Fruit fly (Drosophila melanogaster) whole organism, adult: Measurements from ENCODE around the gene CG10591.

Experiments
- CG11617 ChIP-seq: fragments of 200-800 bp; sonication (Bioruptor generic); optimal IDR thresholded peaks from 2 replicates; lab custom pipeline; 2017; ENCODE audit warnings: mild to moderate bottlenecking, missing biosample characterization, missing genetic modification reagents, missing genetic modification characterization
- CG12768 ChIP-seq: fragments of 200-800 bp; sonication (Bioruptor generic); optimal IDR thresholded peaks from 2 replicates; lab custom pipeline; 2017; ENCODE audit warnings: missing biosample characterization, missing genetic modification characterization, mild to moderate bottlenecking, moderate library complexity, missing genetic modification reagents
- CG14711 ChIP-seq: fragments of 200-800 bp; sonication (Bioruptor generic); optimal IDR thresholded peaks from 2 replicates; lab custom pipeline; 2018; ENCODE audit warnings: missing biosample characterization, mild to moderate bottlenecking, missing genetic modification characterization, moderate library complexity
- CG1620 ChIP-seq: fragments of 200-800 bp; sonication (Bioruptor generic); optimal IDR thresholded peaks from 2 replicates; lab custom pipeline; 2016; ENCODE audit warnings: missing biosample characterization, missing genetic modification characterization
- CG33017 ChIP-seq: fragments of 200-800 bp; sonication (Bioruptor generic); optimal IDR thresholded peaks from 2 replicates; lab custom pipeline; 2018; ENCODE audit warnings: missing biosample characterization, mild to moderate bottlenecking, missing genetic modification characterization, moderate library complexity
- CG5204 ChIP-seq: fragments of 200-800 bp; sonication (Bioruptor generic); optimal IDR thresholded peaks from 2 replicates; lab custom pipeline; 2016; ENCODE audit warnings: missing biosample characterization, missing genetic modification characterization
- CG7045 ChIP-seq: fragments of 200-800 bp; sonication (Bioruptor generic); optimal IDR thresholded peaks from 2 replicates; lab custom pipeline; 2017; ENCODE audit warnings: missing biosample characterization, mild to moderate bottlenecking, missing genetic modification characterization
- CG7101 ChIP-seq: fragments of 200-800 bp; sonication (Bioruptor generic); optimal IDR thresholded peaks from 2 replicates; lab custom pipeline; 2018; ENCODE audit warnings: missing biosample characterization, mild to moderate bottlenecking, missing genetic modification characterization, moderate library complexity
- Clk ChIP-seq: fragments of 200-800 bp; sonication (Bioruptor generic); optimal IDR thresholded peaks from 2 replicates; lab custom pipeline; 2017; ENCODE audit warnings: missing biosample characterization, missing genetic modification characterization
- Crg-1 ChIP-seq: fragments of 200-800 bp; sonication (Bioruptor generic); optimal IDR thresholded peaks from 2 replicates; lab custom pipeline; 2016; ENCODE audit warnings: missing biosample characterization, missing genetic modification characterization
- Hr96 ChIP-seq: fragments of 200-800 bp; sonication (Bioruptor generic); optimal IDR thresholded peaks from 2 replicates; lab custom pipeline; 2016; ENCODE audit warnings: missing biosample characterization, missing genetic modification characterization
- Mnt ChIP-seq: fragments of 200-800 bp; sonication (Bioruptor generic); optimal IDR thresholded peaks from 2 replicates; lab custom pipeline; 2016; ENCODE audit warnings: missing biosample characterization, mild to moderate bottlenecking, missing genetic modification characterization
- bab1 ChIP-seq: fragments of 200-800 bp; sonication (Bioruptor generic); optimal IDR thresholded peaks from 3 replicates; lab custom pipeline; 2019; ENCODE audit warnings: missing biosample characterization, mild to moderate bottlenecking, missing genetic modification characterization, moderate library complexity
- cic ChIP-seq: fragments of 200-800 bp; sonication (Bioruptor generic); optimal IDR thresholded peaks from 2 replicates; lab custom pipeline; 2017; ENCODE audit warnings: missing biosample characterization, mild to moderate bottlenecking, missing genetic modification characterization, moderate library complexity
- cnc ChIP-seq, 2 experiments: fragments of >200 bp; optimal IDR thresholded peaks; 2 replicates each; lab custom pipeline; 2017
- kay ChIP-seq: fragments of 200-800 bp; sonication (Bioruptor generic); peaks from one replicate; lab custom pipeline; 2016; ENCODE audit warnings: missing biosample characterization, missing genetic modification characterization, borderline replicate concordance
- ovo ChIP-seq: fragments of 200-800 bp; sonication (Bioruptor generic); optimal IDR thresholded peaks from 2 replicates; lab custom pipeline; 2016; ENCODE audit warnings: missing biosample characterization, missing genetic modification characterization
- pad ChIP-seq: fragments of 200-800 bp; sonication (Bioruptor generic); optimal IDR thresholded peaks from 3 replicates; lab custom pipeline; 2017; ENCODE audit warnings: missing biosample characterization, missing genetic modification characterization, mild to moderate bottlenecking, moderate library complexity, missing genetic modification reagents
- tj ChIP-seq: fragments of 200-800 bp; sonication (Bioruptor generic); optimal IDR thresholded peaks from 3 replicates; lab custom pipeline; 2017; ENCODE audit warnings: missing biosample characterization, mild to moderate bottlenecking, missing genetic modification characterization, moderate library complexity
- toe ChIP-seq: fragments of 200-800 bp; sonication (Bioruptor generic); optimal IDR thresholded peaks from 2 replicates; lab custom pipeline; 2016; ENCODE audit warnings: missing biosample characterization, missing genetic modification characterization

The CG10591 gene

dm6 chr3L:5631917-5632316 lies 32.4 kb upstream of the CG10591 start:
- TF ChIP-seq CG12768 (GFP tag; lab: Kevin White, UChicago) (no peak), CG7101 (tag; lab: Kevin White, UChicago) (no peak), kay (peak; percentile 78)

- peak; percentile 31 for TF ChIP-seq Mnt (GFP tag; lab: Kevin White, UChicago)
- peak; percentile 5 for TF ChIP-seq CG12768 (GFP tag; lab: Kevin White, UChicago)
- TF ChIP-seq ovo (GFP tag; lab: Kevin White, UChicago) = no peak
- no peak for TF ChIP-seq toe (GFP tag; lab: Kevin White, UChicago)
- no peak for TF ChIP-seq Crg-1
- peak; percentile 13 for TF ChIP-seq Clk (GFP tag; lab: Kevin White, UChicago)
- TF ChIP-seq pad (GFP tag; lab: Kevin White, UChicago) = no peak
- no peak for TF ChIP-seq CG14711 (tag; lab: Kevin White, UChicago)
- peak; percentile 50 for TF ChIP-seq cic (GFP tag; lab: Kevin White, UChicago)
Observed at dm6 chr3L:5630608-5631080, 31.2 kb upstream of the CG10591 start, which contains the start of gene Blimp-1. Gene Blimp-1, plus strand, starts transcription at chr3L:5630983.

- TF ChIP-seq CG14711 (tag; lab: Kevin White, UChicago) (no peak), toe (GFP tag; lab: Kevin White, UChicago) (peak; percentile 32), kay (peak; percentile 76)
Observed at dm6 chr3L:5630176-5630583, 30.7 kb upstream of the CG10591 start.

- TF ChIP-seq CG11617 (GFP tag; lab: Kevin White, UChicago) (no peak), CG7045 (GFP tag; lab: Kevin White, UChicago) (no peak), pad (GFP tag; lab: Kevin White, UChicago) (no peak), tj (GFP tag; lab: Kevin White, UChicago) (no peak), CG14711 (tag; lab: Kevin White, UChicago) (no peak), CG5204 (GFP tag; lab: Kevin White, UChicago) (no peak), CG33017 (tag; lab: Kevin White, UChicago) (no peak), CG1620 (GFP tag; lab: Kevin White, UChicago) (no peak), Clk (GFP tag; lab: Kevin White, UChicago) (no peak), CG7101 (tag; lab: Kevin White, UChicago) (no peak), toe (GFP tag; lab: Kevin White, UChicago) (no peak)
Observed at dm6 chr3L:5627816-5628215, 28.3 kb upstream of the CG10591 start.

- TF ChIP-seq bab1 (GFP tag; lab: Kevin White, UChicago) (no peak), kay (no peak), toe (GFP tag; lab: Kevin White, UChicago) (no peak), CG11617 (GFP tag; lab: Kevin White, UChicago) (no peak), CG7045 (GFP tag; lab: Kevin White, UChicago) (no peak), CG12768 (GFP tag; lab: Kevin White, UChicago) (no peak), Mnt (GFP tag; lab: Kevin White, UChicago) (no peak), cnc (optimal IDR thresholded peaks at IDR 0.05; lab: Kevin White, UChicago) (no peak), ovo (GFP tag; lab: Kevin White, UChicago) (no peak), cic (GFP tag; lab: Kevin White, UChicago) (no peak), CG14711 (tag; lab: Kevin White, UChicago) (no peak), tj (GFP tag; lab: Kevin White, UChicago) (no peak), Clk (GFP tag; lab: Kevin White, UChicago) (no peak), CG5204 (GFP tag; lab: Kevin White, UChicago) (no peak), CG33017 (tag; lab: Kevin White, UChicago) (no peak), CG1620 (GFP tag; lab: Kevin White, UChicago) (no peak), Hr96 (GFP tag; lab: Kevin White, UChicago) (no peak), Crg-1 (no peak), pad (GFP tag; lab: Kevin White, UChicago) (no peak)
Observed at dm6 chr3L:5626465-5626864, 27.0 kb upstream of the CG10591 start.

- TF ChIP-seq Mnt (GFP tag; lab: Kevin White, UChicago) (no peak), CG7101 (tag; lab: Kevin White, UChicago) (no peak), bab1 (GFP tag; lab: Kevin White, UChicago) (no peak), CG33017 (tag; lab: Kevin White, UChicago) (no peak), CG12768 (GFP tag; lab: Kevin White, UChicago) (no peak), Hr96 (GFP tag; lab: Kevin White, UChicago) (no peak), ovo (GFP tag; lab: Kevin White, UChicago) (no peak), pad (GFP tag; lab: Kevin White, UChicago) (no peak), toe (GFP tag; lab: Kevin White, UChicago) (no peak), CG14711 (tag; lab: Kevin White, UChicago) (no peak), CG11617 (GFP tag; lab: Kevin White, UChicago) (no peak)
Observed at dm6 chr3L:5625121-5625667, 25.7 kb upstream of the CG10591 start.
